Worm (Caenorhabditis elegans): ENCODE results near the gene hsp-4.

ce11 chrII:7353027-7353426, 582 bp upstream of the hsp-4 start:
- TF ChIP-seq tbx-2 (tag; optimal IDR thresholded peaks at IDR 0.05) (no peak), nhr-12 (tag; optimal IDR thresholded peaks at IDR 0.05) (no peak), lin-15B (tag; optimal IDR thresholded peaks at IDR 0.05) (no peak), elt-2 (tag; optimal IDR thresholded peaks at IDR 0.05) (no peak), unc-39 (tag; optimal IDR thresholded peaks at IDR 0.05) (no peak), pha-4 (tag; optimal IDR thresholded peaks at IDR 0.05) (no peak)
